Worm (Caenorhabditis elegans): ENCODE results near the gene nhr-203.

DNA sequence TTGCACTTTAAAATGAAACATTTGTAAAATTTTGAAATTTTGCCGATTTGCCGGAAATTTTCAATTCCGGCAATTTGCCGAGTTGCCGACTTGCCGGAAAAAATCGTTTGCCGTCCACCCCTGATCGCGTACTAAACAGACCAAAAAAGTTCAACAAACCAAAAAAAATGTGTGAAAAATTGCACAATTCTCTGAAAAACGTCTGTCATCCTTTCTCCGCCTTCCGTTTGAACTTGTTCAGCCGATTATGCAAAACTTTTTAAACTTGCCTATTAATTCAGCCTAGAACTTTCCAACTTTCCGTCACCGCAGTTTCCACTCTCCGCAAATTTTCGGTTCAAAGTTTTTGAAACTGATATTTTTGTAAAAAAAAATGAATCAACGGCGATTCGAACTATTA lies 35.5 kb upstream of the nhr-203 start, which contains the start of gene B0554.5:
- TF ChIP-seq ref-1 (GFP tag; conservative IDR thresholded peaks at IDR 0.05) (no peak), tab-1 (GFP tag; IDR thresholded peaks at IDR 0.05) (no peak), ztf-29 (GFP tag; IDR thresholded peaks at IDR 0.05) (no peak), flt-1 (GFP tag; IDR thresholded peaks at IDR 0.05) (no peak), med-1 (GFP tag; optimal IDR thresholded peaks at IDR 0.05; ENCODE audit: insufficient read depth) (no peak)

Measured in whole organism, midembryonic.